Worm (Caenorhabditis elegans): ENCODE results near the gene F42G2.7.

- no peak for TF ChIP-seq die-1 (tag; optimal IDR thresholded peaks at IDR 0.05)
- TF ChIP-seq ztf-28 (GFP tag; IDR thresholded peaks at IDR 0.05), result no peak
- no peak for TF ChIP-seq F37B4.10 (GFP tag; IDR thresholded peaks at IDR 0.05)
- no peak for TF ChIP-seq B0336.3 (GFP tag; IDR thresholded peaks at IDR 0.05)
- TF ChIP-seq F55B11.4 (tag; optimal IDR thresholded peaks at IDR 0.05; ENCODE audit: borderline replicate concordance, insufficient read depth), result no peak
- no peak for TF ChIP-seq F57C9.4 (tag; optimal IDR thresholded peaks at IDR 0.05)
- TF ChIP-seq attf-5 (GFP tag; optimal IDR thresholded peaks at IDR 0.05), result no peak
- TF ChIP-seq efl-1 (GFP tag; optimal IDR thresholded peaks at IDR 0.05), result no peak
- TF ChIP-seq snpc-4 (GFP tag; optimal IDR thresholded peaks at IDR 0.05), result no peak
- TF ChIP-seq snpc-4 (tag; optimal IDR thresholded peaks at IDR 0.05), result no peak
- no peak for TF ChIP-seq ama-1 (optimal IDR thresholded peaks at IDR 0.05)
- no peak for TF ChIP-seq ama-1 (GFP tag; optimal IDR thresholded peaks at IDR 0.05)
- no peak for TF ChIP-seq B0019.2 (GFP tag; conservative IDR thresholded peaks at IDR 0.05)
- no peak for TF ChIP-seq F49E8.2 (tag; optimal IDR thresholded peaks at IDR 0.05; ENCODE audit: insufficient read depth)
- TF ChIP-seq somi-1 (GFP tag; optimal IDR thresholded peaks at IDR 0.05), result no peak
These were observed 2.5 kb upstream of the F42G2.7 start, which contains the start of gene fbxa-4 for ce11 chrII:2415439-2415838.

Data from whole organism, young adult.